Worm (Caenorhabditis elegans) whole organism, early embryonic: ENCODE results near the gene del-8.

Source experiments
- B0310.2 ChIP-seq: sonication (generic microtip); optimal IDR thresholded peaks from 2 replicates; lab custom pipeline; 2016; ENCODE audit warnings: mild to moderate bottlenecking, missing genetic modification characterization, missing compliant biosample characterization
- F13C5.2 ChIP-seq: sonication (generic microtip); optimal IDR thresholded peaks from 2 replicates; lab custom pipeline; 2017; ENCODE audit warnings: mild to moderate bottlenecking, missing genetic modification characterization, inconsistent platforms, missing compliant biosample characterization
- aly-1 ChIP-seq: sonication (generic microtip); optimal IDR thresholded peaks from 2 replicates; lab custom pipeline; 2016; ENCODE audit warnings: missing genetic modification characterization, missing compliant biosample characterization
- ama-1 ChIP-seq: fragments of 150-350 bp; optimal IDR thresholded peaks from 2 replicates; lab custom pipeline; 2014
- ceh-13 ChIP-seq: fragments of 200-800 bp; sonication (Bioruptor generic); optimal IDR thresholded peaks from 2 replicates; lab custom pipeline; 2018; ENCODE audit warnings: mild to moderate bottlenecking, missing genetic modification characterization, missing compliant biosample characterization
- ceh-36 ChIP-seq: sonication (generic microtip); optimal IDR thresholded peaks from 2 replicates; lab custom pipeline; 2016; ENCODE audit warnings: missing genetic modification characterization, inconsistent platforms, missing compliant biosample characterization
- ets-7 ChIP-seq: sonication (generic microtip); optimal IDR thresholded peaks from 2 replicates; lab custom pipeline; 2016; ENCODE audit warnings: missing genotype, missing genetic modification characterization, missing compliant biosample characterization
- flt-1 ChIP-seq: fragments of 200-800 bp; sonication (Bioruptor generic); IDR thresholded peaks from 2 replicates; pipeline ENCODE4 v1.3.6; 2022; ENCODE audit warnings: missing genetic modification characterization, missing compliant biosample characterization
- hmbx-1 ChIP-seq: sonication (generic microtip); optimal IDR thresholded peaks from 2 replicates; lab custom pipeline; 2016; ENCODE audit warnings: mild to moderate bottlenecking, missing genetic modification characterization, missing compliant biosample characterization
- hmg-4 ChIP-seq: fragments of 200-800 bp; sonication (Bioruptor generic); optimal IDR thresholded peaks from 2 replicates; lab custom pipeline; 2018; ENCODE audit warnings: mild to moderate bottlenecking, missing genetic modification characterization, missing compliant biosample characterization
- hnd-1 ChIP-seq: sonication (generic microtip); optimal IDR thresholded peaks from 2 replicates; lab custom pipeline; 2016; ENCODE audit warnings: missing genetic modification characterization, missing compliant biosample characterization
- pes-1 ChIP-seq: fragments of 200-800 bp; sonication (Bioruptor generic); IDR thresholded peaks from 2 replicates; pipeline ENCODE4 v1.3.6; 2022; ENCODE audit warnings: missing genetic modification reagents, missing genetic modification characterization, missing compliant biosample characterization
- scrt-1 ChIP-seq: fragments of 200-800 bp; sonication (Bioruptor generic); IDR thresholded peaks from 2 replicates; pipeline ENCODE4 v1.3.6; 2022; ENCODE audit warnings: missing genetic modification characterization, missing compliant biosample characterization
- sea-1 ChIP-seq: fragments of 200-800 bp; sonication (Bioruptor generic); conservative IDR thresholded peaks from 2 replicates; pipeline ENCODE4 v1.3.6; 2022; ENCODE audit warnings: missing genetic modification characterization, missing compliant biosample characterization
- tbx-11 ChIP-seq: fragments of 200-800 bp; sonication (Bioruptor generic); IDR thresholded peaks from 2 replicates; pipeline ENCODE4 v1.3.6; 2022; ENCODE audit warnings: missing genetic modification characterization, missing compliant biosample characterization
- tbx-37 ChIP-seq: fragments of 200-800 bp; sonication (Bioruptor generic); conservative IDR thresholded peaks from 2 replicates; pipeline ENCODE4 v1.3.6; 2022; ENCODE audit warnings: missing genetic modification reagents, missing genetic modification characterization, missing compliant biosample characterization
- tra-4 ChIP-seq: sonication (generic microtip); optimal IDR thresholded peaks from 2 replicates; lab custom pipeline; 2017; ENCODE audit warnings: missing genetic modification characterization, missing compliant biosample characterization

Gene del-8

DNA sequence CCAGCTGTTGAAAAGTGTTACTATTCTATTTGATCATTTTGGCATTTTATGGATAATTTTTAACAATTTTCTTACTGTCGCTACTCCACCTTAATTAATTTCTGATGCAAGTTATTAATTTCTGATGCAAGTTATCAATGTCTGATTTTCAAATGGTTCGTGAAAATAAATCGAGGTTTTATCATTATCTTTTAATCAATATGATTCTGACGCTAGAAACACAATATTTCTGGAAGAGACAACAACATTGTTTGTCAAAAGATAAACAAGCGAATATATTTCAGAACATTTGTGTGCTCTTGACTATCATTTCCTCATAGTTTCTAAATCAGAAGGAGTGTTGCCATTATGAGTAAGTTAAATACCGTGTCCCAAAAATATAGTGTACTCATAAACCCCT is 22.8 kb upstream of the del-8 start, which contains the start of gene F49E2.2:
F49E2.2 (plus strand) TSS at position 301 of the 400 bp plus-strand sequence.
- TF ChIP-seq scrt-1 (GFP tag; lab: Robert Waterston, UW) (no peak), B0310.2 (tag; lab: Kevin White, UChicago) (no peak), tbx-11 (GFP tag; lab: Robert Waterston, UW) (no peak)

DNA sequence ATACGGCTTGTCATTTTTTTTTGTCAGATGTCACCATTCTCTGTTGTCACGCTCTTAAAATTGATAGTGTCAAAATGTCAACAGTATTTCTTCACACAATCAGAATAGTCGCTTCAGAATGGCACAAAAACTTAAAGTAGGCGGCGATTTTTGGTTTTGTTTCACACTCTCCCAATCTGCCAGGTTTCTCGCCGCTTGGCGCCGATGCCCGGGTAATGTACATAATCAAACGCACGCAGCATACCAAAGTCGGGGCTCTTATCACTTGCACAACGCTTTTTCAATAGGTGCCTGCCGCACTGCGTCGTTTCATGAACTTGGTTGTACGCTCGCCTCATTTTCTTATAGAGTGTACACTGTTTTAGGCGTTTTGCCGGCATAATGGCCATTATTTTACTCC is 20.6 kb upstream of the del-8 start:
- no peak for TF ChIP-seq hnd-1 (tag; lab: Kevin White, UChicago)
- TF ChIP-seq sea-1 (GFP tag; lab: Robert Waterston, UW): no peak
- TF ChIP-seq ceh-13: no peak
- TF ChIP-seq B0310.2 (tag; lab: Kevin White, UChicago): no peak

DNA sequence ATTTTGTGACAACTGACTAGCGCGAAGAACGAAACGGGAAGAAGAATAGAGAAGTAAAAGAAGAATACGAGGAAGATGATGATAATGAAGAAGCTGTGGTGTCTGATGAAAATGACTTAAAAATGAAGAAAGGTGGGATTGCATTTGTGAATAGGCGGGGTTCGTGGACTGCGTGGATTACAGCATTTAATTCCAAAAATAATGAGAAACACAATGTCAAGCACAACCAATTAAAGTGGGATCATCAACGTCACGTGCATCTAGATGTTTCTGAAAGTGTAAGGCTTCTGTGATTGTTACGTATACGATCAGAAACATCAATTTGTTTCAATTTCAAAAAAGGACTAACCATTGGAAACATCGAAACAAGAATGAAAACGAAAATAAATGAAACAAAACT is 12.3 kb upstream of the del-8 start, which contains the start of gene glb-17:
glb-17 (minus strand) TSS at position 101 of the 400 bp plus-strand sequence.
- TF ChIP-seq flt-1 (GFP tag; lab: Robert Waterston, UW) (no peak), hnd-1 (tag; lab: Kevin White, UChicago) (no peak), F13C5.2 (tag; lab: Kevin White, UChicago) (no peak), tbx-37 (GFP tag; lab: Robert Waterston, UW) (no peak), scrt-1 (GFP tag; lab: Robert Waterston, UW) (no peak), B0310.2 (tag; lab: Kevin White, UChicago) (no peak), ceh-13 (no peak), sea-1 (GFP tag; lab: Robert Waterston, UW) (no peak), tra-4 (no peak), hmbx-1 (no peak), ets-7 (tag; lab: Kevin White, UChicago) (no peak), tbx-11 (GFP tag; lab: Robert Waterston, UW) (no peak), ama-1 (no peak), pes-1 (no peak), ceh-36 (tag; lab: Kevin White, UChicago) (no peak), hmg-4 (GFP tag; lab: Kevin White, UChicago) (no peak), aly-1 (tag; lab: Kevin White, UChicago) (no peak)

DNA sequence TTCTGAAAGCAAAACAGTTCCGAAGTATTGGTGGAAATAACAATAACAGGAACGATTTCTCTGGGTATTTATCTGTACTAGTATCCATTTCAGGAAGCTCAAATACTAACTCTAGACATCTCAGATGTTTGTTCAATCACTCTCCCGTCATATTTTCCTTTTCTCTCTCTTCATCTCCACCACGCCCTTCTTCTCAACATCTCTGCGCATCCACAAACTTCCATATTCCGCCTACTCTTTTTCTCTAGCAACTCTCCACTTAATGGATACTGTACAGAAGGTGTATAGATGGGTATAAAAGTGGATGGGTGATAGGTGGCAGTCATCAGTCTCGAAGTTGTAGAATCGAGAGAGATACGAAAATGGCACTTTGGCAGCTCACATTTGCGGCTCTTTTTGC is 4.9 kb upstream of the del-8 start, which contains the start of gene gpx-5:
gpx-5 (plus strand) TSS at position 336 of the 400 bp plus-strand sequence.
- no peak for TF ChIP-seq flt-1 (GFP tag; lab: Robert Waterston, UW)
- no peak for TF ChIP-seq aly-1 (tag; lab: Kevin White, UChicago)
- no peak for TF ChIP-seq ama-1
- TF ChIP-seq hmg-4 (GFP tag; lab: Kevin White, UChicago): no peak
- no peak for TF ChIP-seq tra-4
- no peak for TF ChIP-seq tbx-11 (GFP tag; lab: Robert Waterston, UW)
- TF ChIP-seq tbx-37 (GFP tag; lab: Robert Waterston, UW): no peak
- TF ChIP-seq ceh-36 (tag; lab: Kevin White, UChicago): no peak

DNA sequence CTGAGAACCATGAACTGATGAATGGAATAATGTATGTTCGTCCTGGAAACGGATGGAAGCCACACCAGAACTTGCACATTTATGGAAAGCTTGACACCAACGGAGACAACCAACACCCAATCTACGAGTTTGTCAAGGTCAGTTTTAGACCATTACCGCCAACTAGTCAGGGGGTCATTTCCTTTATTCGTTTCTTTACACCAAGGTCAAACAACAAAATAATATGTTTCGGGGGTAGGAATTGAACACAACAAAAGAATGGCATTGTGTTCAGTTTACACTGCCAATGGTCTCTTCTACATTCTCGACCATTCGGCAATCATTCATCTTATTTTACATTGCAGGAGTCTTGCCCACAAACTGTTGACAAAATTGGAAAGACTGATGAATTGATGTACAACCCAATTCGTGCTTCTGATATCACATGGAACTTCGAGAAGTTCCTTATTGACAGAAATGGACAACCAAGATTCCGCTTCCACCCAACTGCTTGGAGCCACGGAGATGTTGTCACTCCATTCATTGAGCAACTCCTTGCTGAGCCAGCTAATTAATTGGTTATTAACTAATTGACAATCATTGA is 3.5 kb upstream of the del-8 start:
- TF ChIP-seq ama-1: no peak
- TF ChIP-seq hmbx-1: no peak
- no peak for TF ChIP-seq ceh-13
- TF ChIP-seq F13C5.2 (tag; lab: Kevin White, UChicago): no peak
- no peak for TF ChIP-seq ceh-36 (tag; lab: Kevin White, UChicago)
- TF ChIP-seq aly-1 (tag; lab: Kevin White, UChicago): no peak
- no peak for TF ChIP-seq tbx-37 (GFP tag; lab: Robert Waterston, UW)
- no peak for TF ChIP-seq hmg-4 (GFP tag; lab: Kevin White, UChicago)
- no peak for TF ChIP-seq tbx-11 (GFP tag; lab: Robert Waterston, UW)
- TF ChIP-seq flt-1 (GFP tag; lab: Robert Waterston, UW): no peak
- TF ChIP-seq scrt-1 (GFP tag; lab: Robert Waterston, UW): no peak
- TF ChIP-seq ets-7 (tag; lab: Kevin White, UChicago): no peak
- TF ChIP-seq hnd-1 (tag; lab: Kevin White, UChicago): no peak

DNA sequence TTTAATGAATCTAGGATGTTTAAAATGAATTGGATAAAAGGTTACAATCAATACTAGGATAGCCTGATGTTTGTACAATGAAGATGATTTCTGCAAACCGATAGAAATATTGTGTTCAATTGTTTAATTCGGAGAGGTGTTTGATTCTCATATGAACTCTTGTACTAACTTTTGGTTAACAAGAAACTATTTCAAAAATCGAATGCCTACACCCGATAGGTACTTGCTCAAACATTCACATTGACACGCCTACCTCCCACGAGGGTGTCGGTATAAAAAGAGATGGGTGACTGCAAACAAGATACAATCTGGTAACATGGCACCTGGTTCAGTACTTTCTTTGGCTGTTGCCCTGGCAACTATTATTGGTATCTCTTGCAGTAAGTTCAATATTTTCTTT is 1.6 kb upstream of the del-8 start, which contains the start of gene gpx-3:
gpx-3 (plus strand) TSS at position 301 of the 400 bp plus-strand sequence.
- TF ChIP-seq sea-1 (GFP tag; lab: Robert Waterston, UW): no peak
- TF ChIP-seq F13C5.2 (tag; lab: Kevin White, UChicago): no peak
- TF ChIP-seq hmbx-1: no peak
- TF ChIP-seq ceh-13: no peak
- no peak for TF ChIP-seq aly-1 (tag; lab: Kevin White, UChicago)
- TF ChIP-seq ceh-36 (tag; lab: Kevin White, UChicago): no peak
- no peak for TF ChIP-seq tra-4
- no peak for TF ChIP-seq hmg-4 (GFP tag; lab: Kevin White, UChicago)
- TF ChIP-seq B0310.2 (tag; lab: Kevin White, UChicago): no peak
- no peak for TF ChIP-seq hnd-1 (tag; lab: Kevin White, UChicago)
- TF ChIP-seq flt-1 (GFP tag; lab: Robert Waterston, UW): no peak
- no peak for TF ChIP-seq ets-7 (tag; lab: Kevin White, UChicago)
- TF ChIP-seq tbx-11 (GFP tag; lab: Robert Waterston, UW): no peak
- no peak for TF ChIP-seq tbx-37 (GFP tag; lab: Robert Waterston, UW)
- no peak for TF ChIP-seq ama-1
- TF ChIP-seq scrt-1 (GFP tag; lab: Robert Waterston, UW): no peak
- no peak for TF ChIP-seq pes-1

DNA sequence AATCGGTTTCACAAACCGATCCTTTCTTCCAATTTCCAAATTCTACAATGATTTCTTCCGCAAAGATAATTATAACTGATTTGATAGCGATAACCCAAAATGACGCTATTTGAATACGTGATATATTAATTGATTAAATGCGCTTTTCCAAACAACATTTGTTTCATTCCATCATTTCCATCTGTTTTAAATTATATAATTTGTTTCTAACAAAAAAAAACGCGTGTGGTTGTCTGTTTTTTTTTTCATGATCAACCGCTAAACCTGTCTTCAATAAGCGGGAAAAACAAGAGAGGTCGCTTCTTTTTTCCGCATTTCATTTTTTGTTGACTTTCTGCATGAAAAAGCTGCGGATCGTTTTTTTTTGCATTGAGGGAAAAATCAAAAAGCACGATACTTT is 8.1 kb downstream of the del-8 start:
- TF ChIP-seq tbx-11 (GFP tag; lab: Robert Waterston, UW) (no peak), sea-1 (GFP tag; lab: Robert Waterston, UW) (no peak), ceh-13 (no peak), B0310.2 (tag; lab: Kevin White, UChicago) (no peak), ets-7 (tag; lab: Kevin White, UChicago) (no peak), F13C5.2 (tag; lab: Kevin White, UChicago) (no peak)
